Worm (Caenorhabditis elegans): ENCODE measurements around the gene sre-44.
"Not testable (repeated sequence)": the region's sequence is repeated elsewhere in the genome, so short reads cannot be mapped to it uniquely, and the experiment has no call there.

- not testable (repeated sequence) for TF ChIP-seq ceh-44 (GFP tag; IDR thresholded peaks at IDR 0.05); egl-27 (tag; optimal IDR thresholded peaks at IDR 0.05); nhr-28 (tag; optimal IDR thresholded peaks at IDR 0.05); nhr-25 (tag; optimal IDR thresholded peaks at IDR 0.05; ENCODE audit: borderline replicate concordance, insufficient read depth); daf-16 (GFP tag; optimal IDR thresholded peaks at IDR 0.05); daf-16 (tag; optimal IDR thresholded peaks at IDR 0.05); nhr-102 (tag; optimal IDR thresholded peaks at IDR 0.05); F10B5.3 (tag; optimal IDR thresholded peaks at IDR 0.05)
Measured at ce11 chrII:13968007-13968406, 18.6 kb downstream of the sre-44 start.
